Fruit fly (Drosophila melanogaster) whole organism, embryonic: ENCODE results near the gene CG14545.

Experiments used
- Aef1 ChIP-seq: fragments of 200-800 bp; sonication (Bioruptor generic); IDR thresholded peaks from 3 replicates; pipeline ENCODE4 v1.3.6; 2022; ENCODE audit warnings: missing biosample characterization, missing genetic modification characterization
- Antp ChIP-seq: fragments of 200-800 bp; sonication (Bioruptor generic); optimal IDR thresholded peaks from 3 replicates; lab custom pipeline; 2016; ENCODE audit warnings: missing biosample characterization, missing genetic modification characterization
- C15 ChIP-seq: fragments of 200-800 bp; sonication (Bioruptor generic); IDR thresholded peaks from 3 replicates; pipeline ENCODE4 v1.3.6; 2022; ENCODE audit warnings: missing biosample characterization, missing genetic modification characterization
- CG10654 ChIP-seq: fragments of 200-800 bp; sonication (Bioruptor generic); optimal IDR thresholded peaks from 2 replicates; lab custom pipeline; 2016; ENCODE audit warnings: missing biosample characterization, missing genetic modification characterization
- CG11723 ChIP-seq: fragments of 200-800 bp; sonication (Bioruptor generic); optimal IDR thresholded peaks from 2 replicates; lab custom pipeline; 2017; ENCODE audit warnings: missing biosample characterization, mild to moderate bottlenecking, missing genetic modification characterization
- CG12236 ChIP-seq: fragments of 200-800 bp; sonication (Bioruptor generic); optimal IDR thresholded peaks from 2 replicates; lab custom pipeline; 2016; ENCODE audit warnings: missing biosample characterization, missing genetic modification characterization
- CG12391 ChIP-seq: fragments of 200-800 bp; sonication (Bioruptor generic); optimal IDR thresholded peaks from 3 replicates; lab custom pipeline; 2018; ENCODE audit warnings: missing biosample characterization, mild to moderate bottlenecking, missing genetic modification characterization, moderate library complexity
- CG12769 ChIP-seq: fragments of 200-800 bp; sonication (Bioruptor generic); optimal IDR thresholded peaks from 2 replicates; lab custom pipeline; 2019; ENCODE audit warnings: missing biosample characterization, mild to moderate bottlenecking, missing genetic modification characterization, moderate library complexity
- CG12942 ChIP-seq: fragments of 200-800 bp; sonication (Bioruptor generic); optimal IDR thresholded peaks from 3 replicates; lab custom pipeline; 2016; ENCODE audit warnings: missing biosample characterization, missing genetic modification characterization
- CG13775 ChIP-seq: fragments of 200-800 bp; sonication (Bioruptor generic); optimal IDR thresholded peaks from 3 replicates; lab custom pipeline; 2017; ENCODE audit warnings: missing biosample characterization, mild to moderate bottlenecking, missing genetic modification characterization
- CG1529 ChIP-seq: fragments of 200-800 bp; sonication (Bioruptor generic); optimal IDR thresholded peaks from 3 replicates; lab custom pipeline; 2018; ENCODE audit warnings: missing biosample characterization, missing genetic modification characterization
- CG1792 ChIP-seq: fragments of 200-800 bp; sonication (Bioruptor generic); optimal IDR thresholded peaks from 2 replicates; lab custom pipeline; 2016; ENCODE audit warnings: missing biosample characterization, missing genetic modification characterization
- CG18619 ChIP-seq: fragments of 200-800 bp; sonication (Bioruptor generic); optimal IDR thresholded peaks from 3 replicates; lab custom pipeline; 2017; ENCODE audit warnings: missing biosample characterization, mild to moderate bottlenecking, missing genetic modification characterization
- CG2875 ChIP-seq: fragments of 200-800 bp; sonication (Bioruptor generic); optimal IDR thresholded peaks from 2 replicates; lab custom pipeline; 2017; ENCODE audit warnings: missing biosample characterization, mild to moderate bottlenecking, missing genetic modification characterization, missing genetic modification reagents
- CG4360 ChIP-seq: fragments of 200-800 bp; sonication (Bioruptor generic); IDR thresholded peaks from 2 replicates; pipeline ENCODE4 v1.3.6; 2022; ENCODE audit warnings: missing biosample characterization, missing genetic modification characterization
- CG4404 ChIP-seq: fragments of 200-800 bp; sonication (Bioruptor generic); IDR thresholded peaks from 2 replicates; pipeline ENCODE4 v1.3.6; 2022; ENCODE audit warnings: missing biosample characterization, missing genetic modification characterization
- CG7271 ChIP-seq: fragments of 200-800 bp; sonication (Bioruptor generic); optimal IDR thresholded peaks from 2 replicates; lab custom pipeline; 2018; ENCODE audit warnings: missing biosample characterization, mild to moderate bottlenecking, missing genetic modification characterization, moderate library complexity
- CG7839 ChIP-seq: fragments of 200-800 bp; sonication (Bioruptor generic); optimal IDR thresholded peaks from 3 replicates; lab custom pipeline; 2018; ENCODE audit warnings: missing biosample characterization, mild to moderate bottlenecking, missing genetic modification characterization, moderate library complexity
- CG8924 ChIP-seq: fragments of 200-800 bp; optimal IDR thresholded peaks from 3 replicates; lab custom pipeline; 2019; ENCODE audit warnings: missing biosample characterization, mild to moderate bottlenecking, missing genetic modification characterization, moderate library complexity
- Dek ChIP-seq: fragments of 200-800 bp; sonication (Bioruptor generic); optimal IDR thresholded peaks from 3 replicates; lab custom pipeline; 2019; ENCODE audit warnings: missing biosample characterization, mild to moderate bottlenecking, missing genetic modification characterization, moderate library complexity
- Dp ChIP-seq: fragments of 200-800 bp; sonication (Bioruptor generic); optimal IDR thresholded peaks from 2 replicates; lab custom pipeline; 2018; ENCODE audit warnings: missing biosample characterization, mild to moderate bottlenecking, missing genetic modification characterization, moderate library complexity
- Ets65A ChIP-seq: fragments of 200-800 bp; sonication (Bioruptor generic); peaks from one replicate; lab custom pipeline; 2016; ENCODE audit warnings: missing biosample characterization, missing genetic modification characterization
- Fer2 ChIP-seq: fragments of 200-800 bp; sonication (Bioruptor generic); optimal IDR thresholded peaks from 2 replicates; lab custom pipeline; 2018; ENCODE audit warnings: missing biosample characterization, mild to moderate bottlenecking, missing genetic modification characterization, moderate library complexity
- HLH3B ChIP-seq: fragments of 200-800 bp; sonication (Bioruptor generic); IDR thresholded peaks from 2 replicates; pipeline ENCODE4 v1.3.6; 2022; ENCODE audit warnings: missing biosample characterization, missing genetic modification characterization
- Hmx ChIP-seq: fragments of 200-800 bp; sonication (Bioruptor generic); optimal IDR thresholded peaks from 2 replicates; lab custom pipeline; 2016; ENCODE audit warnings: missing biosample characterization, missing genetic modification characterization
- Max ChIP-seq: fragments of 200-800 bp; sonication (Bioruptor generic); optimal IDR thresholded peaks from 2 replicates; lab custom pipeline; 2016; ENCODE audit warnings: missing biosample characterization, mild to moderate bottlenecking, missing genetic modification characterization
- Nf-YC ChIP-seq: fragments of 200-800 bp; optimal IDR thresholded peaks from 3 replicates; lab custom pipeline; 2019; ENCODE audit warnings: missing biosample characterization, mild to moderate bottlenecking, missing genetic modification characterization, moderate library complexity
- Opbp ChIP-seq: fragments of 200-800 bp; sonication (Bioruptor generic); IDR thresholded peaks from 3 replicates; pipeline ENCODE4 v1.3.6; 2022; ENCODE audit warnings: missing biosample characterization, missing genetic modification characterization; ENCODE audit not compliant: partially characterized antibody
- Spps ChIP-seq: fragments of 200-800 bp; sonication (Bioruptor generic); optimal IDR thresholded peaks from 2 replicates; lab custom pipeline; 2018; ENCODE audit warnings: missing biosample characterization, mild to moderate bottlenecking, missing genetic modification characterization
- Sry-β ChIP-seq: fragments of 200-800 bp; sonication (Bioruptor generic); optimal IDR thresholded peaks from 2 replicates; lab custom pipeline; 2018; ENCODE audit warnings: missing biosample characterization, mild to moderate bottlenecking, missing genetic modification characterization, moderate library complexity
- Ssrp ChIP-seq: fragments of 200-800 bp; sonication (Bioruptor generic); optimal IDR thresholded peaks from 2 replicates; lab custom pipeline; 2018; ENCODE audit warnings: missing biosample characterization, mild to moderate bottlenecking, missing genetic modification characterization, moderate library complexity
- Xrp1 ChIP-seq: fragments of 200-800 bp; sonication (Bioruptor generic); IDR thresholded peaks from 2 replicates; pipeline ENCODE4 v1.3.6; 2022; ENCODE audit warnings: missing biosample characterization, missing genetic modification characterization
- ab ChIP-seq: fragments of 200-800 bp; sonication (Bioruptor generic); optimal IDR thresholded peaks from 2 replicates; lab custom pipeline; 2016; ENCODE audit warnings: missing biosample characterization, missing genetic modification characterization
- al ChIP-seq: fragments of 200-800 bp; sonication (Bioruptor generic); IDR thresholded peaks from 2 replicates; pipeline ENCODE4 v1.3.6; 2022; ENCODE audit warnings: missing biosample characterization, missing genetic modification characterization
- bigmax ChIP-seq: fragments of 200-800 bp; sonication (Bioruptor generic); optimal IDR thresholded peaks from 2 replicates; lab custom pipeline; 2018; ENCODE audit warnings: missing biosample characterization, mild to moderate bottlenecking, missing genetic modification characterization
- bsh ChIP-seq, 2 experiments: fragments of 200-800 bp; sonication (Bioruptor generic); optimal IDR thresholded peaks; 2 replicates each; lab custom pipeline; 2017 to 2018; ENCODE audit warnings: mild to moderate bottlenecking in 2 of 2, missing biosample characterization in 2 of 2, missing genetic modification characterization in 2 of 2, moderate library complexity in 1 of 2
- croc ChIP-seq: fragments of 200-800 bp; sonication (Bioruptor generic); conservative IDR thresholded peaks from 3 replicates; pipeline ENCODE4 v1.3.6; 2022; ENCODE audit warnings: missing biosample characterization, missing genetic modification characterization
- fd96Cb ChIP-seq: fragments of 200-800 bp; sonication (Bioruptor generic); optimal IDR thresholded peaks from 2 replicates; lab custom pipeline; 2018; ENCODE audit warnings: missing biosample characterization, mild to moderate bottlenecking, missing genetic modification characterization, moderate library complexity
- grau ChIP-seq: fragments of 200-800 bp; optimal IDR thresholded peaks from 3 replicates; lab custom pipeline; 2019; ENCODE audit warnings: missing biosample characterization, mild to moderate bottlenecking, missing genetic modification characterization, moderate library complexity
- ind ChIP-seq: fragments of 200-800 bp; sonication (Bioruptor generic); optimal IDR thresholded peaks from 3 replicates; lab custom pipeline; 2016; ENCODE audit warnings: missing biosample characterization, missing genetic modification characterization
- lab ChIP-seq: fragments of 200-800 bp; sonication (Bioruptor generic); optimal IDR thresholded peaks from 3 replicates; lab custom pipeline; 2017; ENCODE audit warnings: missing biosample characterization, missing genetic modification characterization, mild to moderate bottlenecking, moderate library complexity, missing genetic modification reagents
- nerfin-1 ChIP-seq: fragments of 200-800 bp; sonication (Bioruptor generic); optimal IDR thresholded peaks from 3 replicates; lab custom pipeline; 2019; ENCODE audit warnings: missing biosample characterization, mild to moderate bottlenecking, missing genetic modification characterization, moderate library complexity
- p53 ChIP-seq: fragments of 200-800 bp; sonication (Bioruptor generic); optimal IDR thresholded peaks from 2 replicates; lab custom pipeline; 2016; ENCODE audit warnings: missing biosample characterization, missing genetic modification characterization
- pho ChIP-seq: fragments of 200-800 bp; sonication (Bioruptor generic); optimal IDR thresholded peaks from 2 replicates; lab custom pipeline; 2016; ENCODE audit warnings: missing biosample characterization, missing genetic modification characterization
- ro ChIP-seq: fragments of 200-800 bp; sonication (Bioruptor generic); IDR thresholded peaks from 2 replicates; pipeline ENCODE4 v1.3.6; 2022; ENCODE audit warnings: missing biosample characterization, missing genetic modification characterization
- sc ChIP-seq, 3 experiments: fragments of >200 bp in 2 of 3; fragments of 200-800 bp in 1 of 3; sonication (Bioruptor generic) in 1 of 3; optimal IDR thresholded peaks; 2 replicates in 2 of 3; 3 replicates in 1 of 3; lab custom pipeline; 2017; ENCODE audit warnings: mild to moderate bottlenecking in 1 of 3, missing biosample characterization in 1 of 3, missing genetic modification characterization in 1 of 3, missing genetic modification reagents in 1 of 3
- sisA ChIP-seq: fragments of 200-800 bp; sonication (Bioruptor generic); IDR thresholded peaks from 2 replicates; pipeline ENCODE4 v1.3.6; 2022; ENCODE audit warnings: missing biosample characterization, missing genetic modification characterization
- sob ChIP-seq: fragments of 200-800 bp; sonication (Bioruptor generic); IDR thresholded peaks from 2 replicates; pipeline ENCODE4 v1.3.6; 2022; ENCODE audit warnings: missing biosample characterization, missing genetic modification characterization
- stwl ChIP-seq: fragments of 200-800 bp; sonication (Bioruptor generic); optimal IDR thresholded peaks from 3 replicates; lab custom pipeline; 2018; ENCODE audit warnings: missing biosample characterization, mild to moderate bottlenecking, missing genetic modification characterization, moderate library complexity

Gene CG14545

DNA sequence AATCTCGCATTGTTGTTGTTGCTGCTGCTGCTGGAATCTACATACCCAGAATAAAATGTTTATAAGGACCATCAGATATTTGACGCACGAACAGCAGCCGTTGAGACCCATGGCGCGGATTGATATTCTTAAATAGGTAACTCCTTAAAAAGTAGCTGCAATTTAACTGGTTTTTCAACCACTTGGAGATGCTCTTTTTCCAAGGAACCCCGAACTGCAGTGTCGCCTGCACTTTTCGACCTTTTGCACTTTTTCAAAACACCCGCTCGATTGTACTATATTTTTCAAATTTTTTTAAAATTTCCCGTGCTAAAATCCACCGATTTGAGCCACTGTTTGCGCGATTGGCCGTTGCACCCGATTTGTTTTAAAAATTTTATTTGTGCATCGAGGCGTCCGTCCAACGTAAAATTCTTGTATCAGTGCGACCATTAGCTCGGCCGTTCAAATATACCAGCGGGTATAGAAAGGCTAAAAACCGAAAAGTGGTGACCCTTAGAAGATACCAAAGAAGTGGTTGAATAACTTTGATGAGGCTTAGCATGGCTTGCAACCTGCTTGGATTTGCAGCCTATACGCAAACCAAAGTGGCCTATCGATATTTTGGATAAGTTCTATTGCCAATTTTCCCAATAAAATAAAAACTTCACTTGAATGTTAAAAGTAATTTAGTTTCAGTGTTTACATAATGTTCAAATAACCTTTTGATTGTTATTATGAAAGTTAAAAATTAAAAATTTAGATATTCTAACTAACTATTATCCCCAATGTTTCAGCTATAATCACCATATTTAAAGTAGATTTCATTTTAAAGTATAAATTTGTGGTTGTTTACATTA lies 30.1 kb upstream of the CG14545 start, which contains the start of gene Tsp96F (continued):
- TF ChIP-seq CG18619 (no peak), CG12769 (tag; lab: Kevin White, UChicago) (no peak), CG7271 (peak; percentile 31), CG7839 (no peak), bigmax (no peak), Dp (peak; percentile 50), nerfin-1 (tag; lab: Kevin White, UChicago) (peak; percentile 16), ro (no peak), Hmx (GFP tag; lab: Kevin White, UChicago) (no peak), stwl (tag; lab: Kevin White, UChicago) (no peak), Fer2 (tag; lab: Kevin White, UChicago) (no peak), Nf-YC (tag; lab: Kevin White, UChicago) (no peak), C15 (GFP tag; lab: Robert Waterston, UW) (no peak), Max (GFP tag; lab: Kevin White, UChicago) (no peak), Xrp1 (peak; percentile 8; the same call in 1 of the 2 replicates), CG1792 (GFP tag; lab: Kevin White, UChicago) (no peak), CG12942 (GFP tag; lab: Kevin White, UChicago) (no peak), bsh (GFP tag; optimal IDR thresholded peaks at IDR 0.05; lab: Kevin White, UChicago) (peak in 1 of 2 experiments; percentile 22), pho (GFP tag; lab: Kevin White, UChicago) (no peak), Opbp (GFP tag; lab: Robert Waterston, UW) (no peak; the same call in none of the 3 replicates), sc (optimal IDR thresholded peaks at IDR 0.05; lab: Kevin White, UChicago) (no peak), sc (GFP tag; optimal IDR thresholded peaks at IDR 0.05; lab: Kevin White, UChicago) (no peak), sisA (GFP tag; lab: Robert Waterston, UW) (no peak), CG1529 (GFP tag; lab: Kevin White, UChicago) (no peak), ind (no peak), Ets65A (no peak), croc (GFP tag; lab: Robert Waterston, UW) (no peak), Ssrp (no peak), CG10654 (no peak), sob (GFP tag; lab: Robert Waterston, UW) (no peak), CG4404 (GFP tag; lab: Robert Waterston, UW) (no peak), p53 (GFP tag; lab: Kevin White, UChicago) (no peak), fd96Cb (tag; lab: Kevin White, UChicago) (no peak), Dek (no peak), CG11723 (GFP tag; lab: Kevin White, UChicago) (no peak), Antp (no peak), grau (tag; lab: Kevin White, UChicago) (no peak), CG4360 (no peak), lab (GFP tag; lab: Kevin White, UChicago) (peak; percentile 4), CG12391 (tag; lab: Kevin White, UChicago) (no peak), CG8924 (tag; lab: Kevin White, UChicago) (no peak), CG2875 (GFP tag; lab: Kevin White, UChicago) (no peak), HLH3B (GFP tag; lab: Robert Waterston, UW) (no peak), Spps (tag; lab: Kevin White, UChicago) (no peak), ab (no peak), Aef1 (GFP tag; lab: Robert Waterston, UW) (no peak), al (GFP tag; lab: Robert Waterston, UW) (no peak), CG12236 (no peak), CG13775 (GFP tag; lab: Kevin White, UChicago) (no peak), Sry-β (GFP tag; lab: Kevin White, UChicago) (no peak)
